Worm (Caenorhabditis elegans): Measurements from ENCODE around the gene T28C6.8.

DNA sequence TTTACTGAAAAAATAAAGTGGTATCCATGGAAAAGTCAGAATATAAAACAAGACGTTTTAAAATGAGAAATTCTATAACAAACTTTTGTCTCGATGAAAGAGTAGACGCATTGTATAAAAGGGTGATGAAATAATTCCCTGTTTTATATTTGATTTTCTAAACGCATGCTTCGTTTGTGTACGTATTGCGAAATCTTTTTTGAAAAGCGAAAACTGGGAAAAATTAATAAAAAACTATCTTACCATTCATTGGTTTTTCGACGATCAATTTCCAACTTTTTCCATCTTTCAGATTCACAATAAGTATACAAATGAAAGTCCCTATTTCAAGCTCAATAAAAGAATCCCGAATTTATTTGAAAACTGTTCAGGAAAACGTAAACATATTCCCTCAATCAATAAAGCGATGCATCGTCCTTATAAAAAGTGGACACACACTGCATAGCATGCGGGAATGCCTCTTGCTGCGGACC is 45.6 kb downstream of the T28C6.8 start, which contains the start of gene C33D9.13:
- no peak for TF ChIP-seq pes-1 (GFP tag; IDR thresholded peaks at IDR 0.05)
- TF ChIP-seq tbx-37 (GFP tag; conservative IDR thresholded peaks at IDR 0.05): no peak
- TF ChIP-seq scrt-1 (GFP tag; IDR thresholded peaks at IDR 0.05): no peak
- no peak for TF ChIP-seq ama-1 (optimal IDR thresholded peaks at IDR 0.05)
- TF ChIP-seq sea-1 (GFP tag; conservative IDR thresholded peaks at IDR 0.05): no peak
- no peak for TF ChIP-seq flt-1 (GFP tag; IDR thresholded peaks at IDR 0.05)
- no peak for TF ChIP-seq hmg-4 (GFP tag; optimal IDR thresholded peaks at IDR 0.05)
- no peak for TF ChIP-seq ets-7 (tag; optimal IDR thresholded peaks at IDR 0.05)
- no peak for TF ChIP-seq F13C5.2 (tag; optimal IDR thresholded peaks at IDR 0.05)
